Fruit fly (Drosophila melanogaster) whole organism, embryonic: Measurements from ENCODE around the gene LManIV.

ENCODE experiments used
- Atf6 ChIP-seq: fragments of 200-800 bp; sonication (Bioruptor generic); IDR thresholded peaks from 2 replicates; pipeline ENCODE4 v1.3.6; 2022; ENCODE audit warnings: missing biosample characterization, missing genetic modification characterization
- CG1024 ChIP-seq: fragments of 200-800 bp; sonication (Bioruptor generic); IDR thresholded peaks from 2 replicates; pipeline ENCODE4 v1.3.6; 2022; ENCODE audit warnings: missing biosample characterization, missing genetic modification characterization
- CG7928 ChIP-seq: fragments of 200-800 bp; sonication (Bioruptor generic); optimal IDR thresholded peaks from 2 replicates; lab custom pipeline; 2017; ENCODE audit warnings: missing biosample characterization, mild to moderate bottlenecking, missing genetic modification characterization
- Fer3 ChIP-seq: fragments of 200-800 bp; sonication (Bioruptor generic); optimal IDR thresholded peaks from 2 replicates; lab custom pipeline; 2018; ENCODE audit warnings: missing biosample characterization, mild to moderate bottlenecking, missing genetic modification characterization, moderate library complexity
- Med ChIP-seq: fragments of 200-800 bp; sonication (Bioruptor generic); peaks from one replicate; lab custom pipeline; 2016; ENCODE audit warnings: missing biosample characterization, missing genetic modification characterization, mild to moderate bottlenecking, inconsistent platforms, moderate library complexity
- Six4 ChIP-seq: fragments of 200-800 bp; sonication (Bioruptor generic); optimal IDR thresholded peaks from 2 replicates; lab custom pipeline; 2016; ENCODE audit warnings: missing biosample characterization, missing genetic modification characterization
- az2 ChIP-seq: fragments of 200-800 bp; sonication (Bioruptor generic); optimal IDR thresholded peaks from 3 replicates; lab custom pipeline; 2016; ENCODE audit warnings: missing biosample characterization, missing genetic modification characterization
- dan ChIP-seq: fragments of 200-800 bp; sonication (Bioruptor generic); IDR thresholded peaks from 2 replicates; pipeline ENCODE4 v1.3.6; 2022; ENCODE audit warnings: missing biosample characterization, missing genetic modification characterization
- tio ChIP-seq: fragments of 200-800 bp; sonication (Bioruptor generic); optimal IDR thresholded peaks from 2 replicates; lab custom pipeline; 2017; ENCODE audit warnings: missing biosample characterization, missing genetic modification characterization, inconsistent platforms

DNA sequence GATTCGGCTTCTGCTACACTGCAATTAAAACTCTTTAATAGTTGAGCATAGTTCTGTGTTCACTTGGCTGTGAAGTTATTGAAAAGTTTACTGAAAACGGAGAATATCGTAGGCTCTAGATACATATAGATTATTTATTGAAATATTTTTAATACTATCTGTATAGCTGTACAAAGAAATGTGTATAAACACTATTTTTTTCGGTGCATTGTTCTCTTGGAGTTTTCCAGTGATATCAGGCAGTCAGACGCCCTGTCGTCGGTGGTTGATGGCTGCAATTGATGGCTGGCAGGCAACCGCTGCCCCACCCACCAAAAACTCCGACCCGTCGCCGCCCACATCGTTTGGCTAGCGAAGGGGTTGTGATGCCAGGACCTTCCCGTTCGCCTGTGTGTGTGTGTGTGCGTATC, 25.8 kb downstream of the LManIV start:
- TF ChIP-seq az2 (GFP tag; lab: Kevin White, UChicago) (peak; percentile 38), Fer3 (tag; lab: Kevin White, UChicago) (no peak), Six4 (GFP tag; lab: Kevin White, UChicago) (no peak), Med (GFP tag; lab: Kevin White, UChicago) (no peak), Atf6 (no peak), tio (no peak), CG7928 (GFP tag; lab: Kevin White, UChicago) (no peak), dan (GFP tag; lab: Robert Waterston, UW) (no peak), CG1024 (GFP tag; lab: Robert Waterston, UW) (no peak)
